Fruit fly (Drosophila melanogaster) whole organism, embryonic: ENCODE measurements around the gene Alg9.

Experiments used
- ATbp ChIP-seq: fragments of 200-800 bp; sonication (Bioruptor generic); optimal IDR thresholded peaks from 2 replicates; lab custom pipeline; 2017; ENCODE audit warnings: missing biosample characterization, mild to moderate bottlenecking, missing genetic modification characterization, missing genetic modification reagents
- Asciz ChIP-seq: fragments of 200-800 bp; sonication (Bioruptor generic); optimal IDR thresholded peaks from 2 replicates; lab custom pipeline; 2017; ENCODE audit warnings: missing biosample characterization, mild to moderate bottlenecking, missing genetic modification characterization, missing genetic modification reagents
- Atf3 ChIP-seq: fragments of 200-800 bp; sonication (Bioruptor generic); optimal IDR thresholded peaks from 3 replicates; lab custom pipeline; 2016; ENCODE audit warnings: missing biosample characterization, missing genetic modification characterization
- BEAF-32 ChIP-seq: fragments of 200-800 bp; sonication (Bioruptor generic); optimal IDR thresholded peaks from 3 replicates; lab custom pipeline; 2017; ENCODE audit warnings: missing biosample characterization, missing genetic modification characterization, mild to moderate bottlenecking, moderate library complexity, missing genetic modification reagents
- CG10274 ChIP-seq: fragments of 200-800 bp; sonication (Bioruptor generic); optimal IDR thresholded peaks from 3 replicates; lab custom pipeline; 2017; ENCODE audit warnings: missing biosample characterization, mild to moderate bottlenecking, missing genetic modification characterization
- CG10366 ChIP-seq: fragments of 200-800 bp; sonication (Bioruptor generic); IDR thresholded peaks from 2 replicates; pipeline ENCODE4 v1.3.6; 2022; ENCODE audit warnings: missing biosample characterization, missing genetic modification characterization
- CG10959 ChIP-seq: fragments of 200-800 bp; sonication (Bioruptor generic); IDR thresholded peaks from 2 replicates; pipeline ENCODE4 v1.3.6; 2022; ENCODE audit warnings: missing biosample characterization, missing genetic modification characterization
- CG11085 ChIP-seq: fragments of 200-800 bp; sonication (Bioruptor generic); IDR thresholded peaks from 2 replicates; pipeline ENCODE4 v1.3.6; 2022; ENCODE audit warnings: missing biosample characterization, missing genetic modification characterization
- CG11695 ChIP-seq: fragments of 200-800 bp; sonication (Bioruptor generic); IDR thresholded peaks from 3 replicates; pipeline ENCODE4 v1.3.6; 2022; ENCODE audit warnings: missing biosample characterization, missing genetic modification characterization
- CG1233 ChIP-seq: fragments of 200-800 bp; sonication (Bioruptor generic); optimal IDR thresholded peaks from 4 replicates; lab custom pipeline; 2018; ENCODE audit warnings: missing biosample characterization, mild to moderate bottlenecking, missing genetic modification characterization
- CG12744 ChIP-seq: fragments of 200-800 bp; sonication (Bioruptor generic); optimal IDR thresholded peaks from 2 replicates; lab custom pipeline; 2016; ENCODE audit warnings: missing biosample characterization, missing genetic modification characterization
- CG13775 ChIP-seq: fragments of 200-800 bp; sonication (Bioruptor generic); optimal IDR thresholded peaks from 3 replicates; lab custom pipeline; 2017; ENCODE audit warnings: missing biosample characterization, mild to moderate bottlenecking, missing genetic modification characterization
- CG13894 ChIP-seq: fragments of 200-800 bp; sonication (Bioruptor generic); optimal IDR thresholded peaks from 3 replicates; lab custom pipeline; 2018; ENCODE audit warnings: missing biosample characterization, mild to moderate bottlenecking, missing genetic modification characterization, moderate library complexity
- CG14014 ChIP-seq: fragments of 200-800 bp; sonication (Bioruptor generic); IDR thresholded peaks from 2 replicates; pipeline ENCODE4 v1.3.6; 2022; ENCODE audit warnings: missing biosample characterization, missing genetic modification characterization
- CG17186 ChIP-seq: fragments of 200-800 bp; sonication (Bioruptor generic); optimal IDR thresholded peaks from 3 replicates; lab custom pipeline; 2017; ENCODE audit warnings: missing biosample characterization, missing genetic modification reagents, missing genetic modification characterization
- CG31224 ChIP-seq: fragments of 200-800 bp; sonication (Bioruptor generic); IDR thresholded peaks from 2 replicates; pipeline ENCODE4 v1.3.6; 2022; ENCODE audit warnings: missing biosample characterization, missing genetic modification characterization
- CG3407 ChIP-seq: fragments of 200-800 bp; sonication (Bioruptor generic); optimal IDR thresholded peaks from 2 replicates; lab custom pipeline; 2018; ENCODE audit warnings: missing biosample characterization, mild to moderate bottlenecking, missing genetic modification characterization
- CG4820 ChIP-seq: fragments of 200-800 bp; sonication (Bioruptor generic); optimal IDR thresholded peaks from 3 replicates; lab custom pipeline; 2016; ENCODE audit warnings: missing biosample characterization, missing genetic modification characterization
- CG5953 ChIP-seq: fragments of 200-800 bp; sonication (Bioruptor generic); IDR thresholded peaks from 2 replicates; pipeline ENCODE4 v1.3.6; 2022; ENCODE audit warnings: missing biosample characterization, missing genetic modification characterization
- CG6175 ChIP-seq: fragments of 200-800 bp; sonication (Bioruptor generic); IDR thresholded peaks from 3 replicates; pipeline ENCODE4 v1.3.6; 2022; ENCODE audit warnings: missing biosample characterization, missing genetic modification characterization
- CG6854 ChIP-seq: fragments of 200-800 bp; sonication (Bioruptor generic); optimal IDR thresholded peaks from 3 replicates; lab custom pipeline; 2017; ENCODE audit warnings: missing biosample characterization, mild to moderate bottlenecking, missing genetic modification characterization
- CG7745 ChIP-seq: fragments of 200-800 bp; sonication (Bioruptor generic); optimal IDR thresholded peaks from 2 replicates; lab custom pipeline; 2018; ENCODE audit warnings: missing biosample characterization, mild to moderate bottlenecking, missing genetic modification characterization, moderate library complexity
- CG7963 ChIP-seq: fragments of 200-800 bp; sonication (Bioruptor generic); IDR thresholded peaks from 3 replicates; pipeline ENCODE4 v1.3.6; 2022; ENCODE audit warnings: missing biosample characterization, missing genetic modification characterization; ENCODE audit not compliant: partially characterized antibody
- CG9609 ChIP-seq: fragments of 200-800 bp; sonication (Bioruptor generic); optimal IDR thresholded peaks from 3 replicates; lab custom pipeline; 2016; ENCODE audit warnings: missing biosample characterization, missing genetic modification characterization
- CG9876 ChIP-seq: fragments of 200-800 bp; sonication (Bioruptor generic); optimal IDR thresholded peaks from 2 replicates; lab custom pipeline; 2016; ENCODE audit warnings: missing biosample characterization, missing genetic modification characterization
- CG9932 ChIP-seq: fragments of 200-800 bp; sonication (Bioruptor generic); IDR thresholded peaks from 2 replicates; pipeline ENCODE4 v1.3.6; 2022; ENCODE audit warnings: missing biosample characterization, missing genetic modification characterization
- CkIIα-i1 ChIP-seq: fragments of 200-800 bp; sonication (Bioruptor generic); IDR thresholded peaks from 2 replicates; pipeline ENCODE4 v1.3.6; 2022; ENCODE audit warnings: missing biosample characterization, missing genetic modification characterization
- CoRest ChIP-seq: fragments of 200-800 bp; sonication (Bioruptor generic); optimal IDR thresholded peaks from 3 replicates; lab custom pipeline; 2018; ENCODE audit warnings: missing biosample characterization, mild to moderate bottlenecking, missing genetic modification characterization, moderate library complexity
- CrebB ChIP-seq: fragments of 200-800 bp; sonication (Bioruptor generic); optimal IDR thresholded peaks from 3 replicates; lab custom pipeline; 2018; ENCODE audit warnings: missing biosample characterization, mild to moderate bottlenecking, missing genetic modification characterization
- Deaf1 ChIP-seq: fragments of 200-800 bp; optimal IDR thresholded peaks from 3 replicates; lab custom pipeline; 2019; ENCODE audit warnings: missing biosample characterization, mild to moderate bottlenecking, missing genetic modification characterization, moderate library complexity
- Dp ChIP-seq: fragments of 200-800 bp; sonication (Bioruptor generic); optimal IDR thresholded peaks from 2 replicates; lab custom pipeline; 2018; ENCODE audit warnings: missing biosample characterization, mild to moderate bottlenecking, missing genetic modification characterization, moderate library complexity
- Nf-YB ChIP-seq: fragments of 200-800 bp; sonication (Bioruptor generic); optimal IDR thresholded peaks from 3 replicates; lab custom pipeline; 2019; ENCODE audit warnings: missing biosample characterization, mild to moderate bottlenecking, missing genetic modification characterization, moderate library complexity
- Optix ChIP-seq: fragments of 200-800 bp; sonication (Bioruptor generic); IDR thresholded peaks from 3 replicates; pipeline ENCODE4 v1.3.6; 2022; ENCODE audit warnings: missing biosample characterization, missing genetic modification characterization
- abd-A ChIP-seq: fragments of 200-800 bp; sonication (Bioruptor generic); optimal IDR thresholded peaks from 3 replicates; lab custom pipeline; 2019; ENCODE audit warnings: missing biosample characterization, mild to moderate bottlenecking, missing genetic modification characterization, moderate library complexity
- br ChIP-seq: fragments of >200 bp; optimal IDR thresholded peaks from 2 replicates; lab custom pipeline; 2017
- chinmo ChIP-seq: fragments of 200-800 bp; sonication (Bioruptor generic); IDR thresholded peaks from 4 replicates; pipeline ENCODE4 v1.3.6; 2022; ENCODE audit warnings: missing biosample characterization, missing genetic modification characterization; ENCODE audit not compliant: partially characterized antibody
- corto ChIP-seq: fragments of 200-800 bp; sonication (Bioruptor generic); optimal IDR thresholded peaks from 2 replicates; lab custom pipeline; 2016; ENCODE audit warnings: missing biosample characterization, mild to moderate bottlenecking, missing genetic modification characterization, moderate library complexity
- cwo ChIP-seq: fragments of 200-800 bp; sonication (Bioruptor generic); optimal IDR thresholded peaks from 3 replicates; lab custom pipeline; 2017; ENCODE audit warnings: missing biosample characterization, missing genetic modification characterization, mild to moderate bottlenecking, moderate library complexity, missing genetic modification reagents
- danr ChIP-seq: fragments of 200-800 bp; sonication (Bioruptor generic); IDR thresholded peaks from 2 replicates; pipeline ENCODE4 v1.3.6; 2022; ENCODE audit warnings: missing biosample characterization, missing genetic modification characterization
- fd64A ChIP-seq: fragments of 200-800 bp; sonication (Bioruptor generic); optimal IDR thresholded peaks from 3 replicates; lab custom pipeline; 2018; ENCODE audit warnings: missing biosample characterization, mild to moderate bottlenecking, missing genetic modification characterization
- hb ChIP-seq: fragments of 200-800 bp; sonication (Bioruptor generic); IDR thresholded peaks from 3 replicates; pipeline ENCODE4 v1.3.6; 2022; ENCODE audit warnings: missing biosample characterization, missing genetic modification characterization; ENCODE audit not compliant: partially characterized antibody
- lilli ChIP-seq: fragments of 200-800 bp; sonication (Bioruptor generic); optimal IDR thresholded peaks from 3 replicates; lab custom pipeline; 2016; ENCODE audit warnings: missing biosample characterization, missing genetic modification characterization
- mld ChIP-seq: fragments of 200-800 bp; sonication (Bioruptor generic); IDR thresholded peaks from 3 replicates; pipeline ENCODE4 v1.3.6; 2022; ENCODE audit warnings: missing biosample characterization, missing genetic modification characterization; ENCODE audit not compliant: partially characterized antibody
- oc ChIP-seq: fragments of 200-800 bp; sonication (Bioruptor generic); optimal IDR thresholded peaks from 2 replicates; lab custom pipeline; 2018; ENCODE audit warnings: missing biosample characterization, mild to moderate bottlenecking, missing genetic modification characterization, moderate library complexity
- pzg ChIP-seq: fragments of 200-800 bp; sonication (Bioruptor generic); optimal IDR thresholded peaks from 3 replicates; lab custom pipeline; 2018; ENCODE audit warnings: missing biosample characterization, mild to moderate bottlenecking, missing genetic modification characterization, moderate library complexity
- seq ChIP-seq: fragments of 200-800 bp; sonication (Bioruptor generic); IDR thresholded peaks from 2 replicates; pipeline ENCODE4 v1.3.6; 2022; ENCODE audit warnings: missing biosample characterization, missing genetic modification characterization
- slbo ChIP-seq: fragments of 200-800 bp; sonication (Bioruptor generic); IDR thresholded peaks from 2 replicates; pipeline ENCODE4 v1.3.6; 2022; ENCODE audit warnings: missing biosample characterization, missing genetic modification characterization
- tgo ChIP-seq: fragments of 200-800 bp; sonication (Bioruptor generic); IDR thresholded peaks from 3 replicates; pipeline ENCODE4 v1.3.6; 2022; ENCODE audit warnings: missing biosample characterization, missing genetic modification characterization
- usp ChIP-seq: fragments of >200 bp; optimal IDR thresholded peaks from 2 replicates; lab custom pipeline; 2017; ENCODE audit warnings: missing biosample characterization, missing genetic modification characterization
- yki ChIP-seq: fragments of >200 bp; optimal IDR thresholded peaks from 3 replicates; lab custom pipeline; 2018

Gene Alg9

DNA sequence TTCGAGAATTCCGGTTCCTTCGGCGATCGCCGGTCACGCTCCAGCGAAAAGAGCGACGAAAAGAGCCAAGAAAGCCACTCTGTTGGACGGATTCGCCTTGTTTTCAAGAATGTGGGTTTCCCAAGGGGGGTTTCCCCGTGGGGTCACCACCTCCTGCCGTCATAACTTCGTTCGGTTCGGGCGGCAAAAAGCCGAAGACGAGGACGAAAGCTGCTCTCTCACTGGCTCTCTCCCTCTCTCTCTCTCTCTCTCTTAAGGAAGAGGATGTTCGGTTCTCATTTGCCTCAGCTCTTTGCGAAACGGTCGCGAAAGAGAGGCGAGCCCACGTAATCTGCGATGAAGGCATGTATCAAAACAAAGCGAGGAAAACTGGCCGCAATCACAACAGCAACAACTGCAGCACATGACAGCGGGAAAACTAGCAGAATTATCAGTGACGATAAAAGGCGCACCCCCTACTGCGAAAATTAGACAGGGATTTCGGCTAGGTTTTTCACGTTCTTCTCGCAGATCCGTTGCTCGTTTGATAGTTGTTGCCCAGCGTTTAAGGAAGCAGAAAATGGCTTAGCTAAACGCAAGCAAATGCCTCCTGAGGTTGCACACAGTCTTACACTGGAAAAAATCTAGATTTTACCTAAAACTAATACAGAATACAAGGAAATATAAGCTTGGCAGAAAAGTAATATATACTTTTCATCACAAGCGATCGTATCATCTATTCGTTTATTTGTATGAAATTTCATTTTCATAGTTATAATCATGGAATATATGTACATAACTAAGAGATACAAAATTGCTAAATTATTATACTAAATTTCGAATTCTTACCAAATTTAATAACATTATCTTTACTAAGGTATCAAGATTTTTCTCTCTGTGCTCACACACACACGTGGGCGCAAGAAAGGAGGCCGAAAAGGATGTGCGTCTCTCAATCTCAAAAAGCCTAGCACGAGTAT, 37.6 kb upstream of the Alg9 start, which contains the start of gene dan (continued):
- TF ChIP-seq Nf-YB (GFP tag; lab: Kevin White, UChicago) (no peak), CG12744 (GFP tag; lab: Kevin White, UChicago) (no peak), slbo (peak; percentile 49; the same call in 1 of the 2 replicates), yki (lab: Kevin White, UChicago) (peak; percentile 8), CrebB (tag; lab: Kevin White, UChicago) (no peak), seq (GFP tag; lab: Robert Waterston, UW) (no peak), usp (GFP tag; lab: Kevin White, UChicago) (no peak), Dp (GFP tag; lab: Kevin White, UChicago) (no peak), CG17186 (GFP tag; lab: Kevin White, UChicago) (no peak), cwo (GFP tag; lab: Kevin White, UChicago) (peak; percentile 23), hb (GFP tag; lab: Robert Waterston, UW) (no peak), CG13894 (tag; lab: Kevin White, UChicago) (no peak), CG7745 (no peak), CG10366 (GFP tag; lab: Robert Waterston, UW) (no peak), CG7963 (GFP tag; lab: Robert Waterston, UW) (no peak), CG4820 (GFP tag; lab: Kevin White, UChicago) (peak; percentile 24), CG31224 (GFP tag; lab: Robert Waterston, UW) (no peak), Asciz (GFP tag; lab: Kevin White, UChicago) (no peak), CG1233 (GFP tag; lab: Kevin White, UChicago) (no peak), mld (no peak), CG5953 (GFP tag; lab: Robert Waterston, UW) (no peak), abd-A (tag; lab: Kevin White, UChicago) (no peak), CG6175 (no peak), CG11085 (GFP tag; lab: Robert Waterston, UW) (no peak), oc (tag; lab: Kevin White, UChicago) (no peak), pzg (no peak), br (no peak), CG11695 (0 out of 3 replicates have a peak, but pooled peaks have one; percentile 45), ATbp (GFP tag; lab: Kevin White, UChicago) (peak; percentile 12), Deaf1 (tag; lab: Kevin White, UChicago) (peak; percentile 92), danr (GFP tag; lab: Robert Waterston, UW) (no peak), CG10959 (GFP tag; lab: Robert Waterston, UW) (no peak), corto (GFP tag; lab: Kevin White, UChicago) (no peak), Atf3 (no peak), CG9876 (no peak), CG9932 (GFP tag; lab: Robert Waterston, UW) (no peak), Optix (GFP tag; lab: Robert Waterston, UW) (no peak), lilli (no peak), CoRest (tag; lab: Kevin White, UChicago) (peak; percentile 68), CG10274 (GFP tag; lab: Kevin White, UChicago) (no peak), CG13775 (peak; percentile 59), CG6854 (GFP tag; lab: Kevin White, UChicago) (no peak), chinmo (GFP tag; lab: Robert Waterston, UW) (no peak), CkIIα-i1 (GFP tag; lab: Robert Waterston, UW) (no peak), tgo (GFP tag; lab: Robert Waterston, UW) (no peak), CG14014 (no peak), CG3407 (GFP tag; lab: Kevin White, UChicago) (no peak), fd64A (no peak), BEAF-32 (GFP tag; lab: Kevin White, UChicago) (no peak), CG9609 (GFP tag; lab: Kevin White, UChicago) (no peak)
